Worm (Caenorhabditis elegans): Measurements from ENCODE around the gene rpn-13.

DNA sequence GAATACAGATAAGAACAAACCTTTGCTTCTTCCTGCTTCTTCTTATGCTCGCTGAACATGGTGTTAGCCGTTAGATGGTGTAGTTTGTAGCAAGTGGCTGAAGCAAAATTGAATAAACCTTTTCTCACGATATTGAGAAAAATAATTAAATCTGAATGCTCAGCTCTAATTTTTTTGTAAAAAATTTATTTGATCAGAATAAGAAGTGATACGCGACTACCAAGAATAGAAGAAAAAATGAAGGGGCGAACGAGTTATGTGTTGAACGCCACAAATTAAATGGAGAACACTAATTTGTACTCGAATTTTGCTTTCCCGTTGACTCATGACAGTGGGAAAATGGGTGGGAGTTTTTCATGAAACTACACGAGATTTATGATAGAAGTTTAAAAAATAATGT is 1.5 kb upstream of the rpn-13 start, which contains the start of gene C56G2.9:
- TF ChIP-seq fkh-3 (tag; optimal IDR thresholded peaks at IDR 0.05) (no peak), Y56A3A.18 (GFP tag; IDR thresholded peaks at IDR 0.05) (no peak), B0019.2 (GFP tag; conservative IDR thresholded peaks at IDR 0.05) (no peak), nfya-2 (GFP tag; IDR thresholded peaks at IDR 0.05) (no peak), attf-3 (GFP tag; conservative IDR thresholded peaks at IDR 0.05) (no peak), hmg-20 (GFP tag; IDR thresholded peaks at IDR 0.05) (no peak)

Data from whole organism, young adult.